Worm (Caenorhabditis elegans) whole organism, midembryonic: Measurements from ENCODE around the gene xbx-3.

Experiments
- T22C8.4 ChIP-seq: fragments of 200-800 bp; sonication (Bioruptor generic); IDR thresholded peaks from 2 replicates; pipeline ENCODE4 v1.3.6; 2022; ENCODE audit warnings: missing genetic modification characterization, missing compliant biosample characterization
- cog-1 ChIP-seq: sonication (generic microtip); optimal IDR thresholded peaks from 2 replicates; lab custom pipeline; 2016; ENCODE audit warnings: missing genetic modification characterization, missing compliant biosample characterization
- flt-1 ChIP-seq: fragments of 200-800 bp; sonication (Bioruptor generic); IDR thresholded peaks from 2 replicates; pipeline ENCODE4 v1.3.6; 2022; ENCODE audit warnings: missing genetic modification characterization, missing compliant biosample characterization
- klf-2 ChIP-seq: fragments of 200-800 bp; sonication (Bioruptor generic); conservative IDR thresholded peaks from 2 replicates; pipeline ENCODE4 v1.3.6; 2022; ENCODE audit warnings: missing genetic modification reagents, missing genetic modification characterization, missing compliant biosample characterization
- med-1 ChIP-seq: sonication (generic microtip); optimal IDR thresholded peaks from 2 replicates; lab custom pipeline; 2017; ENCODE audit warnings: missing genetic modification characterization, mild to moderate bottlenecking, missing compliant biosample characterization, antibody characterized with exemption, missing genetic modification reagents; ENCODE audit not compliant: insufficient read depth
- ref-1 ChIP-seq: fragments of 200-800 bp; sonication (Bioruptor generic); conservative IDR thresholded peaks from 2 replicates; pipeline ENCODE4 v1.3.6; 2022; ENCODE audit warnings: missing genetic modification reagents, missing genetic modification characterization, missing compliant biosample characterization
- tab-1 ChIP-seq: fragments of 200-800 bp; sonication (Bioruptor generic); IDR thresholded peaks from 2 replicates; pipeline ENCODE4 v1.3.6; 2022; ENCODE audit warnings: missing genetic modification characterization, missing compliant biosample characterization
- ztf-23 ChIP-seq: fragments of 200-800 bp; sonication (Bioruptor generic); IDR thresholded peaks from 2 replicates; pipeline ENCODE4 v1.3.6; 2022; ENCODE audit warnings: missing genetic modification reagents, missing genetic modification characterization, missing compliant biosample characterization
- ztf-29 ChIP-seq: fragments of 200-800 bp; sonication (Bioruptor generic); IDR thresholded peaks from 2 replicates; pipeline ENCODE4 v1.3.6; 2022; ENCODE audit warnings: missing genetic modification reagents, missing genetic modification characterization, missing compliant biosample characterization

Gene xbx-3

DNA sequence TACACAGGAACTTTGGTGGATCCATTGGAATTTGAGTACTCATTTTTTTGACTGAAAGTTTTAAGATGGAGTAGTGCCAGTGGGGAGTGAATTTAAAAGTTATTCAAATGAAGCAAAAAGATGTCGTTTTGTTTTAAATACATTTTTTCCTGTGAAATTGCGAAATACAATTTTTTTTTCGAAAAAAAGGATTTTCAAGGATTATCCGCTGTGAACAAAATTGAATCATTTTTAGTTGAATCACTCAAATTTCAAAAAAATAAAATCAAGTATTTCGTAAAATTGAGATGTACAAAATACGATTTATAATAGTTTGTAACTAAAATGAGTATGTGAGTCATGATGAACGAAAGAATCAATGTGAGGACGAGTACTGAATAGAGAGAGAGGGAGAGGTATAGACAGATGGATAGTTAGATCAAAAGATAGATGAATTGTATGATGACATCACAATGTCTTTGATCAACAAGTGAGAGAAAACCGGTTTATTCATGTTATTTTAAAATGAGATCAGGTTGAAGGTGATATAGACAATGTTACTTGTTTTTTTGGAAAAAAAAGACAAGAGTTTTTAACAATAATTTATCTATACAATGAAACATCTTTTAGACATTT is 28.9 kb upstream of the xbx-3 start, which contains the start of gene C05B5.8:
Gene C05B5.8 (minus strand): TSS at position 51 of the 615 bp plus-strand sequence.
- no peak for TF ChIP-seq cog-1 (tag; lab: Kevin White, UChicago)
- TF ChIP-seq T22C8.4 (GFP tag; lab: Robert Waterston, UW), result no peak
- no peak for TF ChIP-seq ztf-29 (GFP tag; lab: Robert Waterston, UW)
- TF ChIP-seq ref-1 (GFP tag; lab: Robert Waterston, UW), result no peak
- TF ChIP-seq ztf-23 (GFP tag; lab: Robert Waterston, UW), result no peak
- TF ChIP-seq med-1 (GFP tag; lab: Kevin White, UChicago), result no peak
- TF ChIP-seq flt-1 (GFP tag; lab: Robert Waterston, UW), result no peak
- no peak for TF ChIP-seq klf-2 (GFP tag; lab: Robert Waterston, UW)
- no peak for TF ChIP-seq tab-1 (GFP tag; lab: Robert Waterston, UW)

- TF ChIP-seq med-1 (GFP tag; lab: Kevin White, UChicago) (no peak), ref-1 (GFP tag; lab: Robert Waterston, UW) (no peak), flt-1 (GFP tag; lab: Robert Waterston, UW) (no peak), klf-2 (GFP tag; lab: Robert Waterston, UW) (no peak), T22C8.4 (GFP tag; lab: Robert Waterston, UW) (no peak), tab-1 (GFP tag; lab: Robert Waterston, UW) (no peak), cog-1 (tag; lab: Kevin White, UChicago) (no peak), ztf-23 (GFP tag; lab: Robert Waterston, UW) (no peak), ztf-29 (GFP tag; lab: Robert Waterston, UW) (no peak)
These were observed 25.6 kb upstream of the xbx-3 start, which contains the start of gene fbxa-155 for ce11 chrIII:10010117-10010516. TSS of gene fbxa-155 (minus strand) at chrIII:10010217.

ce11 chrIII:10012136-10012535 is 23.6 kb upstream of the xbx-3 start, which contains the start of gene C05B5.16:
TSS of gene C05B5.16 (plus strand) at chrIII:10012436.
- TF ChIP-seq tab-1 (GFP tag; lab: Robert Waterston, UW) (no peak), flt-1 (GFP tag; lab: Robert Waterston, UW) (no peak), ztf-29 (GFP tag; lab: Robert Waterston, UW) (no peak), med-1 (GFP tag; lab: Kevin White, UChicago) (no peak), ztf-23 (GFP tag; lab: Robert Waterston, UW) (no peak), cog-1 (tag; lab: Kevin White, UChicago) (no peak), klf-2 (GFP tag; lab: Robert Waterston, UW) (no peak), ref-1 (GFP tag; lab: Robert Waterston, UW) (no peak), T22C8.4 (GFP tag; lab: Robert Waterston, UW) (no peak)

DNA sequence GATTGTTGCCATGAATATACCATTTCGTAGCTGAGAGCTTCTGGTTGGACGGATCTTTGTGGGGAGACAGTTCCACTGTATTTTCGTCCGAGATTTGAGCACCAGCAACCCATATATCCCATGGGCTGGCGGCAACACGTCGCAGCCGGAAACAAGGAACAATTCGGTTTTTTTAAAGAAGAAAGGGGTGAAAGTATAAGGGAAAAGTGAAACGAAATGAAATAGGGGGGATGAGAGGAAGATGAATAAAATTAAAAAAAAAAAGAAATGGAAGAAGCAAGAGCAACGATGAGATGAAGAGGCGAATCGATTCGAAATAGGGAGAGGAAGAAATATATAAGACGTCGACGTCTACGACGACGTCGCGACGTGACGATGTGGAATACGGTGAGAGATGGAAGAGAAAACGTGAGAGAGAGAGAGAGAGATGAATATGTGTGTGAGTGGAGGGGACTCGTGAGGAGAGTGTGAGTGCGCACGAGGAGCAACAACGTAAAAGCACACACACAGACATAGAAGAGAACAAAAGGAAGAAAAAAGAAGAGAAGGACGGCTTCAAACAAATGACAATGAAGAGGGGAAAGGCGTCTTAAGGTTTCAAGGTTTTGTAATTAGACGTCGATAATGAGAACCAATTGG is 19.2 kb upstream of the xbx-3 start, which contains the start of gene rgs-1:
Gene rgs-1 (minus strand): TSS at position 146 of the 639 bp plus-strand sequence.
- TF ChIP-seq flt-1 (GFP tag; lab: Robert Waterston, UW) (0 out of 2 replicates have a peak, but pooled peaks have one; percentile 26), med-1 (GFP tag; lab: Kevin White, UChicago) (no peak), ztf-23 (GFP tag; lab: Robert Waterston, UW) (no peak)

DNA sequence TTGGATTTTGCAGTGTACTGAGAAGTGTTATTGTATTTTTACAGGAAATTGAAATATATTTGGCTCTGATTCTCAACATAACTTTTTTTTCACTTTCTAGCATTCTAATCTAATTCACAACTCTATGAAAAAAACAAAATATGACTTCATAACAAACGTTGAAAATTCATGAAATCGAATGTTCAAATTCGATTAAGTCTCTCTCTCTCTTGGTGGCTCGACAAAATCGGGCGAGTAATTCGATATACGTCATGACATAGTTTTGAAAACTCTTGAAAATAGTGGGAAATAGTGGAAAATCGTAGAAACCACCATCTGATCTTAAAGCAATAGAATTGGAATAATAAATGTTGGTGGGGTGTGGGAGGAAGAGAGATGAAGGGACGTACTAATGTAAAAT is 17.7 kb upstream of the xbx-3 start:
- TF ChIP-seq ztf-23 (GFP tag; lab: Robert Waterston, UW) (no peak), tab-1 (GFP tag; lab: Robert Waterston, UW) (no peak), ztf-29 (GFP tag; lab: Robert Waterston, UW) (no peak), flt-1 (GFP tag; lab: Robert Waterston, UW) (no peak), T22C8.4 (GFP tag; lab: Robert Waterston, UW) (no peak), ref-1 (GFP tag; lab: Robert Waterston, UW) (no peak), cog-1 (tag; lab: Kevin White, UChicago) (no peak), med-1 (GFP tag; lab: Kevin White, UChicago) (no peak), klf-2 (GFP tag; lab: Robert Waterston, UW) (no peak)

DNA sequence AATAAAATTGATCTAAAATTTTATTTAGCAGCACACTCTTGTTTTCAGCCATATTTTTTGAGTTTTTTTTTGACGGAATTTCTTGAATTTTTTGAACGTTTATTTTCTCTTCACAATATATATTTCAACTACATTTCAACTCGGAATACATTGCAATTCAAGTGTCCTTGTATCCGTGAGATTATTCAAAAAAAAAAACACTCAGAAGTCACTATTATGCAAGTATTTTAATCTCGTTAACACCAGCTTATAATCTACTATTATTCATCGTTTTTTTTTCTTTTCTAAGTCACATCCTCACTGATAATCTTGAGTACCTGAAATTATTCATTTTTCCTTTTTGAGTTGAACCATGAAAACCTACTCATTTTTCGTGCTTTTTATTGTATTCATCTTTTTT is 12.3 kb upstream of the xbx-3 start, which contains the start of gene ins-21:
Gene ins-21 (plus strand): TSS at position 301 of the 400 bp plus-strand sequence.
- TF ChIP-seq flt-1 (GFP tag; lab: Robert Waterston, UW), result no peak
- TF ChIP-seq cog-1 (tag; lab: Kevin White, UChicago), result no peak
- no peak for TF ChIP-seq ztf-23 (GFP tag; lab: Robert Waterston, UW)
- no peak for TF ChIP-seq T22C8.4 (GFP tag; lab: Robert Waterston, UW)
- no peak for TF ChIP-seq ref-1 (GFP tag; lab: Robert Waterston, UW)
- TF ChIP-seq tab-1 (GFP tag; lab: Robert Waterston, UW), result no peak
- no peak for TF ChIP-seq ztf-29 (GFP tag; lab: Robert Waterston, UW)
- TF ChIP-seq med-1 (GFP tag; lab: Kevin White, UChicago), result no peak
- TF ChIP-seq klf-2 (GFP tag; lab: Robert Waterston, UW), result no peak

DNA sequence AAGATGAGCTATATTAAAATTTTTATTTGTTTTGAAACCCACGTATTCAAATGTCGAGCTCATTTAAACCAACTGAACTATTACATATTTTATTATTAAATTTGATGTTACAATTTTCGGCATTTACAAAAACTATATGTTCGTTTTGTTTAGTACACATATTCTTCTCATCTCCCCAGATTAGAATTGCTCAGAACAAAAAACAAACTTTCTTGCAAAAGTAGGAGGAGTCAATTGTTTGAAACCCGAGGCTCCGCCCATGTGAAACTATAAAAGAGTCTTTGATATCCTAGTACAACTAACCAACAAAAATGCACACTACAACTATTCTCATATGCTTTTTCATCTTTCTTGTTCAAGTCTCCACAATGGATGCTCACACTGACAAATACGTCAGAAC is 9.8 kb upstream of the xbx-3 start, which contains the start of gene ins-22:
Gene ins-22 (plus strand): TSS at position 301 of the 400 bp plus-strand sequence.
- TF ChIP-seq flt-1 (GFP tag; lab: Robert Waterston, UW), result no peak
- no peak for TF ChIP-seq ztf-29 (GFP tag; lab: Robert Waterston, UW)
- no peak for TF ChIP-seq ref-1 (GFP tag; lab: Robert Waterston, UW)
- no peak for TF ChIP-seq tab-1 (GFP tag; lab: Robert Waterston, UW)
- no peak for TF ChIP-seq T22C8.4 (GFP tag; lab: Robert Waterston, UW)
- no peak for TF ChIP-seq cog-1 (tag; lab: Kevin White, UChicago)
- no peak for TF ChIP-seq med-1 (GFP tag; lab: Kevin White, UChicago)
- TF ChIP-seq ztf-23 (GFP tag; lab: Robert Waterston, UW), result no peak
- TF ChIP-seq klf-2 (GFP tag; lab: Robert Waterston, UW), result no peak

- TF ChIP-seq cog-1 (tag; lab: Kevin White, UChicago) (no peak), tab-1 (GFP tag; lab: Robert Waterston, UW) (no peak), flt-1 (GFP tag; lab: Robert Waterston, UW) (no peak)
These were observed 7.8 kb upstream of the xbx-3 start, which contains the start of gene ins-23 for ce11 chrIII:10027947-10028346. TSS of gene ins-23 (plus strand) at chrIII:10028247.
